ENCODE assay signal across 4 fruit fly cellular contexts in genomic region chr3R:11615415-11616104, dm6.
A peak's percentile ranks its signal among the peaks of the same experiment; 100 is the strongest.
TF ChIP-seq lines count a peak whose summit lies in the region.

No protein-coding gene starts in this region.

- no peak for TF ChIP-seq CTCF in whole organism, embryonic (GFP tag; optimal IDR thresholded peaks at IDR 0.05; lab: Kevin White, UChicago)

TF ChIP-seq in whole organism, embryonic, 481 proteins besides CTCF, POLR2A, EP300 and RAD21 (continues in another document):
- no peak for TF ChIP-seq HHEX (GFP tag; optimal IDR thresholded peaks at IDR 0.05; lab: Kevin White, UChicago)
- TF ChIP-seq CG2120 (GFP tag; optimal IDR thresholded peaks at IDR 0.05; lab: Kevin White, UChicago): no peak
- no peak for TF ChIP-seq emc (GFP tag; optimal IDR thresholded peaks at IDR 0.05; lab: Kevin White, UChicago)
- TF ChIP-seq nerfin-2 (GFP tag; IDR thresholded peaks at IDR 0.05; lab: Robert Waterston, UW; ENCODE audit: partially characterized antibody): no peak
- no peak for TF ChIP-seq Dip2 (GFP tag; IDR thresholded peaks at IDR 0.05; lab: Robert Waterston, UW)
- TF ChIP-seq Opbp (GFP tag; IDR thresholded peaks at IDR 0.05; lab: Robert Waterston, UW; ENCODE audit: partially characterized antibody): 0 out of 3 replicates have a peak, but pooled peaks have one; percentile 28
- TF ChIP-seq vnd (GFP tag; IDR thresholded peaks at IDR 0.05; lab: Robert Waterston, UW; ENCODE audit: partially characterized antibody): no peak
- TF ChIP-seq repo (GFP tag; optimal IDR thresholded peaks at IDR 0.05; lab: Kevin White, UChicago): no peak
- TF ChIP-seq Mes4 (GFP tag; optimal IDR thresholded peaks at IDR 0.05; lab: Kevin White, UChicago): no peak
- no peak for TF ChIP-seq CG8290 (GFP tag; optimal IDR thresholded peaks at IDR 0.05; lab: Kevin White, UChicago)
- TF ChIP-seq CG8290 (tag; optimal IDR thresholded peaks at IDR 0.05; lab: Kevin White, UChicago): no peak
- TF ChIP-seq ci (GFP tag; IDR thresholded peaks at IDR 0.05; lab: Robert Waterston, UW): no peak
- TF ChIP-seq CG12104 (GFP tag; optimal IDR thresholded peaks at IDR 0.05; lab: Kevin White, UChicago): no peak
- TF ChIP-seq fd64A (GFP tag; optimal IDR thresholded peaks at IDR 0.05; lab: Kevin White, UChicago): no peak
- TF ChIP-seq vfl (GFP tag; optimal IDR thresholded peaks at IDR 0.05; lab: Kevin White, UChicago): no peak
- no peak for TF ChIP-seq Antp (GFP tag; optimal IDR thresholded peaks at IDR 0.05; lab: Kevin White, UChicago)
- TF ChIP-seq CG4854 (GFP tag; optimal IDR thresholded peaks at IDR 0.05; lab: Kevin White, UChicago): no peak
- no peak for TF ChIP-seq crol (GFP tag; IDR thresholded peaks at IDR 0.05; lab: Robert Waterston, UW)
- peak; percentile 14 for TF ChIP-seq Kr (GFP tag; optimal IDR thresholded peaks at IDR 0.05; lab: Kevin White, UChicago)
- no peak for TF ChIP-seq Tbp (GFP tag; optimal IDR thresholded peaks at IDR 0.05; lab: Kevin White, UChicago)
- TF ChIP-seq Rx (GFP tag; IDR thresholded peaks at IDR 0.05; lab: Robert Waterston, UW): no peak
- TF ChIP-seq CG6654 (GFP tag; optimal IDR thresholded peaks at IDR 0.05; lab: Kevin White, UChicago): no peak
- no peak for TF ChIP-seq CG17912 (GFP tag; optimal IDR thresholded peaks at IDR 0.05; lab: Kevin White, UChicago)

TF ChIP-seq in whole organism, prepupa, 60 proteins besides CTCF, POLR2A, EP300 and RAD21 (continues in another document):
- TF ChIP-seq acj6 (GFP tag; optimal IDR thresholded peaks at IDR 0.05; lab: Kevin White, UChicago): no peak
- no peak for TF ChIP-seq Hr4 (GFP tag; optimal IDR thresholded peaks at IDR 0.05; lab: Kevin White, UChicago)
- no peak for TF ChIP-seq Hr39 (GFP tag; optimal IDR thresholded peaks at IDR 0.05; lab: Kevin White, UChicago)
- peak; percentile 67 for TF ChIP-seq svp (GFP tag; lab: Kevin White, UChicago)
- no peak for TF ChIP-seq Ets21C (GFP tag; optimal IDR thresholded peaks at IDR 0.05; lab: Kevin White, UChicago)
- TF ChIP-seq CG6276 (GFP tag; optimal IDR thresholded peaks at IDR 0.05; lab: Kevin White, UChicago): no peak
- no peak for TF ChIP-seq net (GFP tag; optimal IDR thresholded peaks at IDR 0.05; lab: Kevin White, UChicago)
- TF ChIP-seq CG7368 (GFP tag; optimal IDR thresholded peaks at IDR 0.05; lab: Kevin White, UChicago): no peak
- no peak for TF ChIP-seq CG3919 (GFP tag; optimal IDR thresholded peaks at IDR 0.05; lab: Kevin White, UChicago)
- TF ChIP-seq esn (GFP tag; optimal IDR thresholded peaks at IDR 0.05; lab: Kevin White, UChicago): no peak
- no peak for TF ChIP-seq Ets96B (tag; optimal IDR thresholded peaks at IDR 0.05; lab: Kevin White, UChicago)
- peak; percentile 76 for TF ChIP-seq Sox14 (GFP tag; optimal IDR thresholded peaks at IDR 0.05; lab: Kevin White, UChicago)
- no peak for TF ChIP-seq CG16779 (tag; optimal IDR thresholded peaks at IDR 0.05; lab: Kevin White, UChicago)
- no peak for TF ChIP-seq CG9139 (GFP tag; optimal IDR thresholded peaks at IDR 0.05; lab: Kevin White, UChicago)
- TF ChIP-seq CG11762 (GFP tag; optimal IDR thresholded peaks at IDR 0.05; lab: Kevin White, UChicago; ENCODE audit: insufficient read depth): no peak
- peak; percentile 29 for TF ChIP-seq dsx (GFP tag; optimal IDR thresholded peaks at IDR 0.05; lab: Kevin White, UChicago; ENCODE audit: poor library complexity, severe bottlenecking)
- TF ChIP-seq Hr38 (GFP tag; optimal IDR thresholded peaks at IDR 0.05; lab: Kevin White, UChicago): no peak
- no peak for TF ChIP-seq CG10631 (GFP tag; optimal IDR thresholded peaks at IDR 0.05; lab: Kevin White, UChicago)
- TF ChIP-seq OdsH (GFP tag; optimal IDR thresholded peaks at IDR 0.05; lab: Kevin White, UChicago): no peak
- TF ChIP-seq vri (GFP tag; optimal IDR thresholded peaks at IDR 0.05; lab: Kevin White, UChicago): no peak
- TF ChIP-seq CG10669 (GFP tag; optimal IDR thresholded peaks at IDR 0.05; lab: Kevin White, UChicago): no peak
- no peak for TF ChIP-seq CG8632 (GFP tag; optimal IDR thresholded peaks at IDR 0.05; lab: Kevin White, UChicago)
- TF ChIP-seq CG31627 (GFP tag; optimal IDR thresholded peaks at IDR 0.05; lab: Kevin White, UChicago): no peak
- TF ChIP-seq Eip78C (GFP tag; lab: Kevin White, UChicago): peak; percentile 66
- no peak for TF ChIP-seq Eip93F (GFP tag; optimal IDR thresholded peaks at IDR 0.05; lab: Kevin White, UChicago)

TF ChIP-seq in whole organism, pupa, 21 proteins besides CTCF, POLR2A, EP300 and RAD21:
- TF ChIP-seq CG15710 (tag; optimal IDR thresholded peaks at IDR 0.05; lab: Kevin White, UChicago): no peak
- TF ChIP-seq CG13204 (GFP tag; optimal IDR thresholded peaks at IDR 0.05; lab: Kevin White, UChicago): peak; percentile 6
- peak; percentile 71 for TF ChIP-seq EcR (GFP tag; optimal IDR thresholded peaks at IDR 0.05; lab: Kevin White, UChicago)
- peak; percentile 26 for TF ChIP-seq CG8159 (tag; optimal IDR thresholded peaks at IDR 0.05; lab: Kevin White, UChicago)

TF ChIP-seq in whole organism, wandering third instar larva, 38 proteins besides CTCF, POLR2A, EP300 and RAD21:
- no peak for TF ChIP-seq Rel (GFP tag; optimal IDR thresholded peaks at IDR 0.05; lab: Kevin White, UChicago)
- peak; percentile 22 for TF ChIP-seq Rel (tag; optimal IDR thresholded peaks at IDR 0.05; lab: Kevin White, UChicago)
- no peak for TF ChIP-seq Mio (GFP tag; optimal IDR thresholded peaks at IDR 0.05; lab: Kevin White, UChicago)
- no peak for TF ChIP-seq brk (GFP tag; optimal IDR thresholded peaks at IDR 0.05; lab: Kevin White, UChicago)
- no peak for TF ChIP-seq fru (GFP tag; optimal IDR thresholded peaks at IDR 0.05; lab: Kevin White, UChicago)

Comparison
In these comparisons a context has a peak if more than half of its experiments do, and no peak if none do; other contexts are left out.
1. Of the 7 proteins assayed by ChIP-seq in both whole organism, embryonic and whole organism, prepupa: peak only in whole organism, embryonic: none; only in whole organism, prepupa: CG6854; in both: none; in neither: 6.